Worm (Caenorhabditis elegans) whole organism, L1 larva: ENCODE results near the gene nape-1.

Experiments
- F16B12.6 ChIP-seq: fragments of 150-350 bp; optimal IDR thresholded peaks from 2 replicates; lab custom pipeline; 2014; ENCODE audit warnings: missing biosample characterization, missing genetic modification characterization
- Y116A8C.19 ChIP-seq: sonication (generic microtip); optimal IDR thresholded peaks from 2 replicates; lab custom pipeline; 2016; ENCODE audit warnings: missing compliant biosample characterization, missing genetic modification characterization, borderline replicate concordance
- aha-1 ChIP-seq: fragments of 150-350 bp; optimal IDR thresholded peaks from 2 replicates; lab custom pipeline; 2014; ENCODE audit warnings: missing biosample characterization, missing genetic modification characterization
- blmp-1 ChIP-seq: fragments of 150-350 bp; optimal IDR thresholded peaks from 2 replicates; lab custom pipeline; 2014; ENCODE audit warnings: missing biosample characterization, missing genetic modification characterization
- ceh-8 ChIP-seq: fragments of 200-800 bp; sonication (Bioruptor generic); optimal IDR thresholded peaks from 2 replicates; lab custom pipeline; 2018; ENCODE audit warnings: mild to moderate bottlenecking, missing genetic modification characterization, moderate library complexity, missing compliant biosample characterization
- ceh-82 ChIP-seq, 3 experiments: fragments of 150-350 bp in 1 of 3; sonication (generic microtip) in 2 of 3; optimal IDR thresholded peaks; 2 replicates each; lab custom pipeline; 2014 to 2017; ENCODE audit warnings: missing biosample characterization in 3 of 3, missing genetic modification characterization in 3 of 3
- dpl-1 ChIP-seq, 3 experiments: fragments of 150-350 bp in 2 of 3; sonication (generic microtip) in 1 of 3; optimal IDR thresholded peaks; 2 replicates each; lab custom pipeline; 2014 to 2017; ENCODE audit warnings: missing biosample characterization in 3 of 3, missing genetic modification characterization in 3 of 3, missing genetic modification reagents in 3 of 3
- dsc-1 ChIP-seq: sonication (generic microtip); optimal IDR thresholded peaks from 2 replicates; lab custom pipeline; 2016; ENCODE audit warnings: mild to moderate bottlenecking, missing genetic modification characterization, missing compliant biosample characterization
- efl-1 ChIP-seq, 4 experiments: fragments of 150-350 bp; optimal IDR thresholded peaks in 3 of 4; peaks in 1 of 4; 1 replicate in 1 of 4; 2 replicates in 3 of 4; lab custom pipeline; 2014; ENCODE audit warnings: missing biosample characterization in 2 of 4, missing genetic modification characterization in 2 of 4, missing genetic modification reagents in 2 of 4
- fkh-4 ChIP-seq: sonication (generic microtip); optimal IDR thresholded peaks from 2 replicates; lab custom pipeline; 2016; ENCODE audit warnings: missing compliant biosample characterization, missing genetic modification characterization, borderline replicate concordance
- fkh-8 ChIP-seq: sonication (generic microtip); optimal IDR thresholded peaks from 2 replicates; lab custom pipeline; 2016; ENCODE audit warnings: mild to moderate bottlenecking, missing genetic modification characterization, missing compliant biosample characterization
- grh-1 ChIP-seq: fragments of 200-800 bp; sonication (Bioruptor generic); IDR thresholded peaks from 2 replicates; pipeline ENCODE4 v1.3.6; 2022; ENCODE audit warnings: missing genetic modification reagents, missing genetic modification characterization, missing compliant biosample characterization
- hpl-2 ChIP-seq: fragments of 150-350 bp; optimal IDR thresholded peaks from 2 replicates; lab custom pipeline; 2014; ENCODE audit warnings: missing biosample characterization, missing genetic modification reagents, missing genetic modification characterization
- isw-1 ChIP-seq: fragments of 200-800 bp; sonication (Bioruptor generic); IDR thresholded peaks from 2 replicates; pipeline ENCODE4 v1.3.6; 2022; ENCODE audit warnings: missing genetic modification characterization, missing compliant biosample characterization
- jun-1 ChIP-seq: fragments of 150-350 bp; optimal IDR thresholded peaks from 2 replicates; lab custom pipeline; 2014; ENCODE audit warnings: missing biosample characterization, missing genetic modification reagents, missing genetic modification characterization
- lin-14 ChIP-seq: fragments of 200-800 bp; sonication (Bioruptor generic); optimal IDR thresholded peaks from 2 replicates; lab custom pipeline; 2018; ENCODE audit warnings: mild to moderate bottlenecking, missing genetic modification characterization, moderate library complexity, missing compliant biosample characterization
- lin-15B ChIP-seq: fragments of 150-350 bp; sonication (generic microtip); optimal IDR thresholded peaks from 3 replicates; lab custom pipeline; 2014; ENCODE audit warnings: missing biosample characterization, missing genetic modification characterization
- lin-35 ChIP-seq, 2 experiments: fragments of 150-350 bp; optimal IDR thresholded peaks; 2 replicates each; lab custom pipeline; 2014; ENCODE audit warnings: missing biosample characterization in 2 of 2, missing genetic modification characterization in 2 of 2, missing genetic modification reagents in 2 of 2
- lsy-2 ChIP-seq, 2 experiments: fragments of 150-350 bp; optimal IDR thresholded peaks; 2 replicates each; lab custom pipeline; 2014; ENCODE audit warnings: missing biosample characterization in 2 of 2, missing genetic modification characterization in 2 of 2
- mdl-1 ChIP-seq, 2 experiments: fragments of 150-350 bp; optimal IDR thresholded peaks; 2 replicates each; lab custom pipeline; 2014 to 2017; ENCODE audit warnings: missing biosample characterization in 2 of 2, missing genetic modification characterization in 2 of 2, inconsistent platforms in 1 of 2
- mef-2 ChIP-seq: fragments of 150-350 bp; optimal IDR thresholded peaks from 2 replicates; lab custom pipeline; 2014; ENCODE audit warnings: missing biosample characterization, missing genetic modification characterization
- mep-1 ChIP-seq: fragments of 150-350 bp; optimal IDR thresholded peaks from 2 replicates; lab custom pipeline; 2014; ENCODE audit warnings: missing biosample characterization, missing genetic modification characterization
- nhr-11 ChIP-seq: fragments of 150-350 bp; optimal IDR thresholded peaks from 2 replicates; lab custom pipeline; 2014; ENCODE audit warnings: missing biosample characterization, missing genetic modification characterization
- nhr-19 ChIP-seq: fragments of 200-800 bp; sonication (Bioruptor generic); conservative IDR thresholded peaks from 2 replicates; pipeline ENCODE4 v1.3.6; 2022; ENCODE audit warnings: missing genetic modification characterization, missing compliant biosample characterization
- nhr-20 ChIP-seq: sonication (generic microtip); optimal IDR thresholded peaks from 2 replicates; lab custom pipeline; 2016; ENCODE audit warnings: mild to moderate bottlenecking, missing genetic modification characterization, missing compliant biosample characterization
- nhr-28 ChIP-seq: fragments of 150-350 bp; optimal IDR thresholded peaks from 2 replicates; lab custom pipeline; 2014; ENCODE audit warnings: missing biosample characterization, missing genetic modification characterization
- nhr-47 ChIP-seq: sonication (generic microtip); optimal IDR thresholded peaks from 2 replicates; lab custom pipeline; 2016; ENCODE audit warnings: mild to moderate bottlenecking, missing genetic modification characterization, moderate library complexity, missing compliant biosample characterization
- nhr-71 ChIP-seq: sonication (generic microtip); optimal IDR thresholded peaks from 2 replicates; lab custom pipeline; 2016; ENCODE audit warnings: mild to moderate bottlenecking, missing genetic modification characterization, moderate library complexity, missing compliant biosample characterization
- nhr-77 ChIP-seq: fragments of 150-350 bp; optimal IDR thresholded peaks from 2 replicates; lab custom pipeline; 2014; ENCODE audit warnings: missing biosample characterization, missing genetic modification characterization
- pag-3 ChIP-seq: sonication (generic microtip); optimal IDR thresholded peaks from 2 replicates; lab custom pipeline; 2017; ENCODE audit warnings: missing genetic modification characterization, mild to moderate bottlenecking, missing compliant biosample characterization, antibody characterized with exemption, borderline replicate concordance; ENCODE audit not compliant: insufficient read depth
- pax-3 ChIP-seq: fragments of 200-800 bp; sonication (Bioruptor generic); optimal IDR thresholded peaks from 2 replicates; lab custom pipeline; 2018; ENCODE audit warnings: mild to moderate bottlenecking, missing genetic modification characterization, moderate library complexity, missing compliant biosample characterization
- pqm-1 ChIP-seq: sonication (generic microtip); optimal IDR thresholded peaks from 3 replicates; lab custom pipeline; 2017; ENCODE audit warnings: missing biosample characterization, missing genetic modification characterization
- snu-23 ChIP-seq: sonication (generic microtip); optimal IDR thresholded peaks from 2 replicates; lab custom pipeline; 2016; ENCODE audit warnings: missing genetic modification characterization, missing compliant biosample characterization
- sox-4 ChIP-seq: sonication (generic microtip); optimal IDR thresholded peaks from 2 replicates; lab custom pipeline; 2016; ENCODE audit warnings: missing genetic modification characterization, missing compliant biosample characterization
- swsn-7 ChIP-seq: sonication (generic microtip); optimal IDR thresholded peaks from 2 replicates; lab custom pipeline; 2016; ENCODE audit warnings: missing genetic modification characterization, missing compliant biosample characterization
- tbx-2 ChIP-seq: sonication (generic microtip); optimal IDR thresholded peaks from 2 replicates; lab custom pipeline; 2016; ENCODE audit warnings: missing genetic modification characterization, missing compliant biosample characterization
- unc-130 ChIP-seq: fragments of 150-350 bp; optimal IDR thresholded peaks from 2 replicates; lab custom pipeline; 2017; ENCODE audit warnings: missing biosample characterization, missing genetic modification characterization, inconsistent platforms
- unc-30 ChIP-seq: sonication (generic microtip); optimal IDR thresholded peaks from 2 replicates; lab custom pipeline; 2017; ENCODE audit warnings: missing biosample characterization, missing genetic modification characterization
- vab-15 ChIP-seq: sonication (generic microtip); optimal IDR thresholded peaks from 2 replicates; lab custom pipeline; 2017; ENCODE audit warnings: missing genotype, mild to moderate bottlenecking, missing genetic modification characterization, missing compliant biosample characterization
- xbp-1 ChIP-seq: sonication (generic microtip); optimal IDR thresholded peaks from 2 replicates; lab custom pipeline; 2016; ENCODE audit warnings: missing genetic modification characterization, missing compliant biosample characterization

Gene nape-1

DNA sequence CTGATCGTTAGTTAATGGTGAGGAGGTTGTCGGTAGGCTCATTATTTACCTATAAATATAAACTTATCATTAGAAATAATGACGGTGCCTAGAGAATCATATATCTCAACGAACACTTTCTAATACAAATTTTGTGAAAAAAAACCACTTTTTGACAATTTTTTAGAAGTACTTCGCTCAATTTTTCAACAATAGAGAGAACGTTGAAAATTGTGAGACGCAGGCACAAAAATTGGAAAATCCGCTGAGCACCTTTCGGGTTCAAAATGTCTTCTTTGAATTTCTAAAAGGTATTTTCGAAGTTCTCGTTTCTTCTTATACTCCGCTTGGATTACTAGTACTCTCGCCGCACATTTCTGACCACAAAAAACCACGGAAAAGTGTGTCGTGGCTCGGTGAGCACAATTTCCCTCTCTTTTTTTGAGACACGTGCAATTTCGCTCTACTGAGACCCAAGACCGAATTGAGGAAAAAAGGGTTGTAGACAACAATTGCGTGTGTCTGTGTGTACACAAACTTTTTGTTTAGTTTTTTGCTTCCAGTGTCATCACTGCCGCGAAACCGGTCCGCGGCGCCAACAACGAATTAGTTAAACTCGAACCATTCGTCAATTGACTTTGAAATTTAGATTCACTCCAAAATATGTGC is at the start of gene nape-1:
Gene nape-1 (minus strand): TSS at position 51 of the 648 bp plus-strand sequence.
- TF ChIP-seq efl-1 (optimal IDR thresholded peaks at IDR 0.05; lab: Kevin White, UChicago) = peak; percentile 40 to 47
- peak; percentile 26 to 93 for TF ChIP-seq efl-1 (GFP tag; optimal IDR thresholded peaks at IDR 0.05 in 1 of 2; lab: Kevin White, UChicago)
- TF ChIP-seq lin-35 (GFP tag; optimal IDR thresholded peaks at IDR 0.05; lab: Kevin White, UChicago) = peak; percentile 18 to 46
- peak; percentile 41 for TF ChIP-seq nhr-71 (tag; lab: Kevin White, UChicago)
- no peak for TF ChIP-seq hpl-2
- peak; percentile 0 for TF ChIP-seq mep-1 (tag; lab: Kevin White, UChicago)
- TF ChIP-seq grh-1 (GFP tag; lab: Robert Waterston, UW) = peak; percentile 41; the same call in 1 of the 2 replicates
- TF ChIP-seq aha-1 (tag; lab: Kevin White, UChicago) = no peak
- TF ChIP-seq lin-14 (GFP tag; lab: Kevin White, UChicago) = peak; percentile 81
- TF ChIP-seq fkh-8 (tag; lab: Kevin White, UChicago) = peak; percentile 47
- peak; percentile 31 for TF ChIP-seq snu-23 (GFP tag; lab: Kevin White, UChicago)
- TF ChIP-seq tbx-2 (tag; lab: Kevin White, UChicago) = peak; percentile 43
- TF ChIP-seq mdl-1 (tag; optimal IDR thresholded peaks at IDR 0.05; lab: Kevin White, UChicago) = peak in 1 of 2 experiments; percentile 64
- TF ChIP-seq Y116A8C.19 = no peak
- TF ChIP-seq lsy-2 (tag; optimal IDR thresholded peaks at IDR 0.05; lab: Kevin White, UChicago) = peak in 1 of 2 experiments; percentile 64
- TF ChIP-seq unc-30 (tag; lab: Kevin White, UChicago) = no peak
- TF ChIP-seq lin-15B (tag; lab: Kevin White, UChicago) = peak; percentile 34
- TF ChIP-seq xbp-1 (tag; lab: Kevin White, UChicago) = peak; percentile 5
- TF ChIP-seq dpl-1 (GFP tag; optimal IDR thresholded peaks at IDR 0.05; lab: Kevin White, UChicago) = peak in 2 of 3 experiments; percentile 2 to 35
- TF ChIP-seq nhr-28 (tag; lab: Kevin White, UChicago) = no peak
- peak; percentile 77 for TF ChIP-seq nhr-77 (tag; lab: Kevin White, UChicago)
- TF ChIP-seq unc-130 (tag; lab: Kevin White, UChicago) = no peak
- peak; percentile 18 for TF ChIP-seq nhr-20 (tag; lab: Kevin White, UChicago)
- no peak for TF ChIP-seq fkh-4
- peak; percentile 10 for TF ChIP-seq swsn-7
- TF ChIP-seq mef-2 (tag; lab: Kevin White, UChicago) = peak; percentile 35
- TF ChIP-seq F16B12.6 (tag; lab: Kevin White, UChicago) = peak; percentile 24
- TF ChIP-seq ceh-8 (GFP tag; lab: Kevin White, UChicago) = no peak
- TF ChIP-seq ceh-82 (tag; optimal IDR thresholded peaks at IDR 0.05; lab: Kevin White, UChicago) = peak in 1 of 3 experiments; percentile 54

DNA sequence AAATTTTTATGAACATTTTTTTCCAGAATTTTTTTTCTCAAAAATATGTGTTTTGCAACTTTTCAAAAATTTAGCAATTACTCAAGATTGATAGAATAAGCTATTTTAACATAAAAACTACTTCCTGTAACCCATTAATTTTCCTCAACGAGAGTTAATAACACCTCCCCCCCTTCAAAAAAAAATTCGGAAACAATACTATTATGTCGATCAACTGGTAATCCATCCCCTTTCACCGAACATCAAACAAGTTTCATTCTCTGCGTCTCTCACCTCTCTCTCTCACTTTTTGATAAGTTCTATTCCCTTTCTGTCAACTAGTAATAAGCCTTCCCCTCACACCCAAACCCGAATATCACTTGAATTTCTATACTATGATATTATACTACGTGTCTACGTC is 43.2 kb upstream of the nape-1 start, which contains the start of gene glct-6:
Gene glct-6 (plus strand): TSS at position 301 of the 400 bp plus-strand sequence.
- peak; percentile 0 for TF ChIP-seq snu-23 (GFP tag; lab: Kevin White, UChicago)
- TF ChIP-seq nhr-28 (tag; lab: Kevin White, UChicago) = no peak
- no peak for TF ChIP-seq pag-3
- TF ChIP-seq blmp-1 (tag; lab: Kevin White, UChicago) = no peak
- TF ChIP-seq pqm-1 (tag; lab: Kevin White, UChicago) = no peak
- TF ChIP-seq F16B12.6 (tag; lab: Kevin White, UChicago) = no peak
- TF ChIP-seq jun-1 (tag; lab: Kevin White, UChicago) = no peak
- TF ChIP-seq isw-1 = no peak

- TF ChIP-seq nhr-11 (tag; lab: Kevin White, UChicago) (no peak), efl-1 (optimal IDR thresholded peaks at IDR 0.05; lab: Kevin White, UChicago) (no peak), efl-1 (GFP tag; optimal IDR thresholded peaks at IDR 0.05 in 1 of 2; lab: Kevin White, UChicago) (peak in 1 of 2 experiments; percentile 7)
These were observed 40.9 kb upstream of the nape-1 start for ce11 chrIV:3781539-3781938.

ce11 chrIV:3774160-3774559 is 33.5 kb upstream of the nape-1 start:
- TF ChIP-seq pax-3 (peak; percentile 20), fkh-8 (tag; lab: Kevin White, UChicago) (peak; percentile 88), vab-15 (tag; lab: Kevin White, UChicago) (no peak), dsc-1 (tag; lab: Kevin White, UChicago) (peak; percentile 85), pqm-1 (tag; lab: Kevin White, UChicago) (no peak), nhr-71 (tag; lab: Kevin White, UChicago) (peak; percentile 42), nhr-19 (GFP tag; lab: Robert Waterston, UW) (no peak), sox-4 (peak; percentile 67), nhr-47 (tag; lab: Kevin White, UChicago) (peak; percentile 48), lin-35 (GFP tag; optimal IDR thresholded peaks at IDR 0.05; lab: Kevin White, UChicago) (peak in 1 of 2 experiments; percentile 7)
